Worm (Caenorhabditis elegans): ENCODE measurements around the gene fbxa-185.

DNA sequence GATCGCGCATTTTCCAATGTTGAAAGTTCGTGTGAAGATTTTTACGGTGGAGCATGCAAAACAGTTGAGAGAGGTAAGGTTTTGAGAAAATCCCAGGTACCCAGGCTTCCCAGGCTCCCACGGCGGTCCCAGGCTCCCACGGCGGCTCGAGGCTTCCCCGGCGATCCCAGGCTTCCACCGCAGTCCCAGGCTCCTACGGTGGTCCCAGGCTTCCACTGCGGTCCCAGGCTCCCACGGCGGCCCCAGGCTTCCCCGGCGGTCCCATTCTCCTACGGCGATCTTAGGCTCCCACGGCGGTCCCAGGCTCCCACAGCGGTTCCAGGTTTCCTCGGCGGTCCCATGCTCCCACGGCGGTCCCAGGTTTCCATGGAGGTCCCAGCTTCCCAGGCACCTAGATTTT is 7.6 kb upstream of the fbxa-185 start:
- TF ChIP-seq ama-1 (optimal IDR thresholded peaks at IDR 0.05), result no peak
- no peak for TF ChIP-seq lin-13 (GFP tag; optimal IDR thresholded peaks at IDR 0.05)
- no peak for TF ChIP-seq elt-1 (tag; optimal IDR thresholded peaks at IDR 0.05)
- TF ChIP-seq nhr-77 (tag; optimal IDR thresholded peaks at IDR 0.05), result no peak
- no peak for TF ChIP-seq nhr-10 (tag; optimal IDR thresholded peaks at IDR 0.05)
- TF ChIP-seq ztf-11 (tag; optimal IDR thresholded peaks at IDR 0.05), result no peak
- no peak for TF ChIP-seq unc-39 (tag; optimal IDR thresholded peaks at IDR 0.05)
- TF ChIP-seq ceh-16 (tag; optimal IDR thresholded peaks at IDR 0.05), result no peak

Measured in whole organism, L2 larva.